Worm (Caenorhabditis elegans) whole organism, young adult: ENCODE data around the gene C17A2.3.
A peak's percentile ranks its signal among the peaks of the same experiment; 100 is the strongest.

ENCODE experiments used
- B0035.1 ChIP-seq: sonication (generic microtip); optimal IDR thresholded peaks from 2 replicates; lab custom pipeline; 2016; ENCODE audit warnings: missing genetic modification characterization, mild to moderate bottlenecking, missing compliant biosample characterization, missing genotype, missing genetic modification reagents
- C17E4.6 ChIP-seq: fragments of 200-800 bp; sonication (Bioruptor generic); IDR thresholded peaks from 2 replicates; pipeline ENCODE4 v1.3.6; 2022; ENCODE audit warnings: missing genetic modification reagents, missing genetic modification characterization, missing compliant biosample characterization
- F49E8.2 ChIP-seq: sonication (generic microtip); optimal IDR thresholded peaks from 3 replicates; lab custom pipeline; 2017; ENCODE audit warnings: missing genetic modification characterization, mild to moderate bottlenecking, missing compliant biosample characterization, antibody characterized with exemption, moderate library complexity; ENCODE audit not compliant: insufficient read depth
- K12H6.12 ChIP-seq: fragments of 200-800 bp; sonication (Bioruptor generic); optimal IDR thresholded peaks from 2 replicates; lab custom pipeline; 2018; ENCODE audit warnings: mild to moderate bottlenecking, missing genetic modification characterization, missing compliant biosample characterization
- T26A5.8 ChIP-seq: sonication (generic microtip); optimal IDR thresholded peaks from 2 replicates; lab custom pipeline; 2016; ENCODE audit warnings: missing genetic modification characterization, missing compliant biosample characterization
- ZK185.1 ChIP-seq: sonication (generic microtip); optimal IDR thresholded peaks from 2 replicates; lab custom pipeline; 2016; ENCODE audit warnings: mild to moderate bottlenecking, missing genetic modification characterization, missing compliant biosample characterization; ENCODE audit not compliant: poor library complexity, severe bottlenecking
- aptf-3 ChIP-seq: fragments of 200-800 bp; sonication (Bioruptor generic); IDR thresholded peaks from 2 replicates; pipeline ENCODE4 v1.3.6; 2022; ENCODE audit warnings: missing genetic modification characterization, missing compliant biosample characterization
- attf-5 ChIP-seq: fragments of 200-800 bp; sonication (Bioruptor generic); optimal IDR thresholded peaks from 2 replicates; lab custom pipeline; 2018; ENCODE audit warnings: mild to moderate bottlenecking, missing genetic modification characterization, missing compliant biosample characterization
- ccch-3 ChIP-seq: fragments of 200-800 bp; sonication (Bioruptor generic); optimal IDR thresholded peaks from 2 replicates; lab custom pipeline; 2018; ENCODE audit warnings: mild to moderate bottlenecking, missing genetic modification characterization, missing compliant biosample characterization
- cebp-1 ChIP-seq, 2 experiments: fragments of 200-800 bp in 1 of 2; sonication (Bioruptor generic) in 1 of 2; sonication (generic microtip) in 1 of 2; IDR thresholded peaks in 1 of 2; optimal IDR thresholded peaks in 1 of 2; 2 replicates each; pipeline versions ENCODE4 v1.3.6 to Lab custom; 2017 to 2022; ENCODE audit warnings: missing compliant biosample characterization in 2 of 2, missing genetic modification characterization in 2 of 2, mild to moderate bottlenecking in 1 of 2, missing genetic modification reagents in 1 of 2, moderate library complexity in 1 of 2
- ceh-100 ChIP-seq: fragments of 200-800 bp; sonication (Bioruptor generic); IDR thresholded peaks from 2 replicates; pipeline ENCODE4 v1.3.6; 2022; ENCODE audit warnings: missing genetic modification reagents, missing genetic modification characterization, missing compliant biosample characterization
- ceh-40 ChIP-seq: fragments of 200-800 bp; sonication (Bioruptor generic); IDR thresholded peaks from 2 replicates; pipeline ENCODE4 v1.3.6; 2022; ENCODE audit warnings: missing genetic modification characterization, missing compliant biosample characterization
- ceh-58 ChIP-seq: fragments of 200-800 bp; sonication (Bioruptor generic); IDR thresholded peaks from 2 replicates; pipeline ENCODE4 v1.3.6; 2022; ENCODE audit warnings: missing genetic modification characterization, missing compliant biosample characterization
- ceh-79 ChIP-seq: sonication (generic microtip); optimal IDR thresholded peaks from 2 replicates; lab custom pipeline; 2017; ENCODE audit warnings: mild to moderate bottlenecking, missing genetic modification characterization, missing compliant biosample characterization
- chd-7 ChIP-seq: sonication (generic microtip); optimal IDR thresholded peaks from 2 replicates; lab custom pipeline; 2016; ENCODE audit warnings: mild to moderate bottlenecking, missing genetic modification characterization, moderate library complexity, missing compliant biosample characterization
- dox-1 ChIP-seq: fragments of 200-800 bp; sonication (Bioruptor generic); IDR thresholded peaks from 2 replicates; pipeline ENCODE4 v1.3.6; 2022; ENCODE audit warnings: missing genetic modification reagents, missing genetic modification characterization, missing compliant biosample characterization
- dpff-1 ChIP-seq: sonication (generic microtip); optimal IDR thresholded peaks from 2 replicates; lab custom pipeline; 2017; ENCODE audit warnings: mild to moderate bottlenecking, missing genetic modification characterization, missing compliant biosample characterization
- efl-1 ChIP-seq: fragments of 150-350 bp; optimal IDR thresholded peaks from 2 replicates; lab custom pipeline; 2014; ENCODE audit warnings: missing biosample characterization, missing genetic modification reagents, missing genetic modification characterization
- egl-18 ChIP-seq: fragments of 200-800 bp; sonication (Bioruptor generic); IDR thresholded peaks from 2 replicates; pipeline ENCODE4 v1.3.6; 2022; ENCODE audit warnings: missing genetic modification reagents, missing genetic modification characterization, missing compliant biosample characterization
- egl-44 ChIP-seq: fragments of 200-800 bp; sonication (Bioruptor generic); IDR thresholded peaks from 2 replicates; pipeline ENCODE4 v1.3.6; 2022; ENCODE audit warnings: missing genetic modification reagents, missing genetic modification characterization, missing compliant biosample characterization
- ets-4 ChIP-seq: fragments of 200-800 bp; sonication (Bioruptor generic); optimal IDR thresholded peaks from 2 replicates; lab custom pipeline; 2018; ENCODE audit warnings: mild to moderate bottlenecking, missing genetic modification characterization, missing compliant biosample characterization
- him-1 ChIP-seq: sonication (generic microtip); optimal IDR thresholded peaks from 2 replicates; lab custom pipeline; 2016; ENCODE audit warnings: missing genotype, missing genetic modification reagents, missing genetic modification characterization, missing compliant biosample characterization
- hmg-1.2 ChIP-seq: fragments of 200-800 bp; sonication (Bioruptor generic); IDR thresholded peaks from 2 replicates; pipeline ENCODE4 v1.3.6; 2022; ENCODE audit warnings: missing genetic modification reagents, missing genetic modification characterization, missing compliant biosample characterization
- hrde-1 ChIP-seq: sonication (generic microtip); optimal IDR thresholded peaks from 2 replicates; lab custom pipeline; 2016; ENCODE audit warnings: missing genetic modification characterization, mild to moderate bottlenecking, missing compliant biosample characterization, moderate library complexity, missing genotype, missing genetic modification reagents, borderline replicate concordance
- hsf-1 ChIP-seq: fragments of 200-800 bp; sonication (Bioruptor generic); IDR thresholded peaks from 2 replicates; pipeline ENCODE4 v1.3.6; 2022; ENCODE audit warnings: missing genetic modification reagents, missing genetic modification characterization, missing compliant biosample characterization
- lin-40 ChIP-seq: sonication (generic microtip); optimal IDR thresholded peaks from 2 replicates; lab custom pipeline; 2016; ENCODE audit warnings: missing genetic modification characterization, mild to moderate bottlenecking, missing compliant biosample characterization, missing genotype, missing genetic modification reagents
- lir-1 ChIP-seq: fragments of 200-800 bp; sonication (Bioruptor generic); conservative IDR thresholded peaks from 2 replicates; pipeline ENCODE4 v1.3.6; 2022; ENCODE audit warnings: missing genetic modification reagents, missing genetic modification characterization, missing compliant biosample characterization
- madf-10 ChIP-seq: sonication (generic microtip); optimal IDR thresholded peaks from 2 replicates; lab custom pipeline; 2016; ENCODE audit warnings: mild to moderate bottlenecking, missing genetic modification characterization, missing compliant biosample characterization
- mcd-1 ChIP-seq: fragments of 200-800 bp; sonication (Bioruptor generic); IDR thresholded peaks from 2 replicates; pipeline ENCODE4 v1.3.6; 2022; ENCODE audit warnings: missing genetic modification reagents, missing genetic modification characterization, missing compliant biosample characterization
- mes-4 ChIP-seq: sonication (generic microtip); optimal IDR thresholded peaks from 2 replicates; lab custom pipeline; 2016; ENCODE audit warnings: missing genotype, missing genetic modification characterization, missing compliant biosample characterization
- nfyb-1 ChIP-seq: fragments of 200-800 bp; sonication (Bioruptor generic); IDR thresholded peaks from 2 replicates; pipeline ENCODE4 v1.3.6; 2022; ENCODE audit warnings: missing genetic modification reagents, missing genetic modification characterization, missing compliant biosample characterization
- nhr-80 ChIP-seq: sonication (generic microtip); optimal IDR thresholded peaks from 2 replicates; lab custom pipeline; 2016; ENCODE audit warnings: missing genetic modification characterization, missing compliant biosample characterization
- nhr-90 ChIP-seq: sonication (generic microtip); optimal IDR thresholded peaks from 2 replicates; lab custom pipeline; 2016; ENCODE audit warnings: missing genotype, mild to moderate bottlenecking, missing genetic modification characterization, missing compliant biosample characterization
- pbrm-1 ChIP-seq: fragments of 200-800 bp; sonication (Bioruptor generic); IDR thresholded peaks from 2 replicates; pipeline ENCODE4 v1.3.6; 2022; ENCODE audit warnings: missing genetic modification reagents, missing genetic modification characterization, missing compliant biosample characterization
- repo-1 ChIP-seq: sonication (generic microtip); optimal IDR thresholded peaks from 2 replicates; lab custom pipeline; 2017; ENCODE audit warnings: mild to moderate bottlenecking, missing genetic modification characterization, missing compliant biosample characterization
- sdz-38 ChIP-seq: sonication (generic microtip); optimal IDR thresholded peaks from 2 replicates; lab custom pipeline; 2016; ENCODE audit warnings: missing genotype, missing genetic modification characterization, missing compliant biosample characterization
- snpc-1.3 ChIP-seq: sonication (generic microtip); optimal IDR thresholded peaks from 2 replicates; lab custom pipeline; 2017; ENCODE audit warnings: missing genetic modification characterization, mild to moderate bottlenecking, missing compliant biosample characterization, antibody characterized with exemption, moderate library complexity, missing genotype, missing genetic modification reagents; ENCODE audit not compliant: insufficient read depth
- snpc-4 ChIP-seq, 5 experiments: fragments of 150-350 bp in 1 of 5; sonication (generic microtip) in 4 of 5; optimal IDR thresholded peaks; 2 replicates each; lab custom pipeline; 2014 to 2018; ENCODE audit warnings: missing genetic modification characterization in 5 of 5, missing biosample characterization in 3 of 5, antibody characterized with exemption in 2 of 5, mild to moderate bottlenecking in 2 of 5, missing compliant biosample characterization in 2 of 5, missing genotype in 2 of 5, moderate library complexity in 2 of 5, missing genetic modification reagents in 1 of 5
- unc-130 ChIP-seq: sonication (generic microtip); optimal IDR thresholded peaks from 2 replicates; lab custom pipeline; 2016; ENCODE audit warnings: missing genetic modification reagents, missing genetic modification characterization, missing compliant biosample characterization
- xnd-1 ChIP-seq: sonication (generic microtip); optimal IDR thresholded peaks from 2 replicates; lab custom pipeline; 2016; ENCODE audit warnings: missing genotype, missing genetic modification reagents, missing genetic modification characterization, missing compliant biosample characterization
- zfh-2 ChIP-seq: fragments of 200-800 bp; sonication (Bioruptor generic); conservative IDR thresholded peaks from 2 replicates; pipeline ENCODE4 v1.3.6; 2022; ENCODE audit warnings: missing genetic modification reagents, missing genetic modification characterization, missing compliant biosample characterization
- ztf-18 ChIP-seq: sonication (generic microtip); optimal IDR thresholded peaks from 2 replicates; lab custom pipeline; 2016; ENCODE audit warnings: missing genotype, mild to moderate bottlenecking, missing genetic modification characterization, missing compliant biosample characterization

Gene C17A2.3

ce11 chrII:3810550-3810949 is 32.9 kb upstream of the C17A2.3 start:
- TF ChIP-seq lin-40 (tag; lab: Kevin White, UChicago) (peak; percentile 23), B0035.1 (tag; lab: Kevin White, UChicago) (no peak), nhr-80 (tag; lab: Kevin White, UChicago) (peak; percentile 87), efl-1 (GFP tag; lab: Kevin White, UChicago) (no peak), dox-1 (GFP tag; lab: Robert Waterston, UW) (peak; percentile 70), xnd-1 (no peak), snpc-1.3 (no peak), hmg-1.2 (GFP tag; lab: Robert Waterston, UW) (peak; percentile 93), ceh-100 (GFP tag; lab: Robert Waterston, UW) (no peak), hsf-1 (GFP tag; lab: Robert Waterston, UW) (no peak), aptf-3 (GFP tag; lab: Robert Waterston, UW) (no peak), K12H6.12 (tag; lab: Kevin White, UChicago) (peak; percentile 42), mcd-1 (0 out of 2 replicates have a peak, but pooled peaks have one; percentile 30), T26A5.8 (tag; lab: Kevin White, UChicago) (no peak), attf-5 (peak; percentile 38), lir-1 (GFP tag; lab: Robert Waterston, UW) (no peak), snpc-4 (GFP tag; optimal IDR thresholded peaks at IDR 0.05; lab: Kevin White, UChicago) (no peak), snpc-4 (tag; optimal IDR thresholded peaks at IDR 0.05; lab: Kevin White, UChicago) (peak in 1 of 4 experiments; percentile 33), chd-7 (tag; lab: Kevin White, UChicago) (no peak), mes-4 (tag; lab: Kevin White, UChicago) (no peak), ccch-3 (GFP tag; lab: Kevin White, UChicago) (no peak), pbrm-1 (GFP tag; lab: Robert Waterston, UW) (no peak), repo-1 (tag; lab: Kevin White, UChicago) (no peak), ceh-58 (no peak), C17E4.6 (GFP tag; lab: Robert Waterston, UW) (no peak), ceh-79 (no peak), him-1 (no peak), zfh-2 (GFP tag; lab: Robert Waterston, UW) (peak; percentile 43; the same call in 1 of the 2 replicates), F49E8.2 (tag; lab: Kevin White, UChicago) (no peak), ets-4 (GFP tag; lab: Kevin White, UChicago) (no peak), cebp-1 (GFP tag; IDR thresholded peaks at IDR 0.05; lab: Robert Waterston, UW) (no peak), cebp-1 (tag; optimal IDR thresholded peaks at IDR 0.05; lab: Kevin White, UChicago) (peak; percentile 37), hrde-1 (tag; lab: Kevin White, UChicago) (no peak), ztf-18 (tag; lab: Kevin White, UChicago) (no peak), madf-10 (tag; lab: Kevin White, UChicago) (no peak), ZK185.1 (tag; lab: Kevin White, UChicago) (no peak), nhr-90 (no peak)

- TF ChIP-seq cebp-1 (GFP tag; IDR thresholded peaks at IDR 0.05; lab: Robert Waterston, UW) (no peak), cebp-1 (tag; optimal IDR thresholded peaks at IDR 0.05; lab: Kevin White, UChicago) (peak; percentile 39), attf-5 (peak; percentile 5), dpff-1 (tag; lab: Kevin White, UChicago) (no peak), egl-44 (GFP tag; lab: Robert Waterston, UW) (no peak), sdz-38 (tag; lab: Kevin White, UChicago) (no peak), nfyb-1 (GFP tag; lab: Robert Waterston, UW) (no peak), ceh-40 (no peak), mcd-1 (0 out of 2 replicates have a peak, but pooled peaks have one; percentile 27), hsf-1 (GFP tag; lab: Robert Waterston, UW) (no peak), unc-130 (GFP tag; lab: Kevin White, UChicago) (no peak), ceh-100 (GFP tag; lab: Robert Waterston, UW) (no peak), egl-18 (GFP tag; lab: Robert Waterston, UW) (no peak), mes-4 (tag; lab: Kevin White, UChicago) (no peak)
Measured at ce11 chrII:3811816-3812332, 31.5 kb upstream of the C17A2.3 start, which contains the start of gene lido-15. Gene lido-15 (plus strand): TSS chrII:3812282.
